Worm (Caenorhabditis elegans): ENCODE measurements around the gene glt-6.

Gene glt-6

DNA sequence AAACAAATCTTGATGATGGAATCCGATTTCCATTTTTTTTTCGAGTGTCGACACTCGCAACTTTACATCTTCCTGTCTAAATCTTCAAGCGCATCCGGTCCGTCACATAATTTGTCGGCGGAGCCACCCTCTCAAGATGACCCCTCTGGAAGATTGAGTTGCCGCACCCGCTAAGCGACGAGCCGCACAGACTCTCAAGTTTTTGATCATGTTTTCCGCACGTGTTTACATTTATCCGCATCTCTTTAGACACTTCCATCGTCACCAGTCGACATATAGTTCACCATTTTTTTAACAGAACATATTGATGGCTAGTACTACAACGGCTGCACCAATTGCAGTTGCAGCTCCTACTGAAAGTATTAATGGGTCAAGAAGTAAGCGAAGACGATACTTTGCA is 12.0 kb upstream of the glt-6 start, which contains the start of gene F55G1.1:
Gene F55G1.1, plus strand, starts transcription at position 301 of the 400 bp plus-strand sequence.
- TF ChIP-seq pqm-1 (tag; optimal IDR thresholded peaks at IDR 0.05): no peak
- TF ChIP-seq aly-2 (tag; optimal IDR thresholded peaks at IDR 0.05): no peak
- TF ChIP-seq nfya-1 (tag; optimal IDR thresholded peaks at IDR 0.05; ENCODE audit: insufficient read depth): no peak
- no peak for TF ChIP-seq fkh-2 (tag; optimal IDR thresholded peaks at IDR 0.05)
- no peak for TF ChIP-seq daf-12 (tag; optimal IDR thresholded peaks at IDR 0.05)
- TF ChIP-seq jun-1 (tag; optimal IDR thresholded peaks at IDR 0.05): no peak
- no peak for TF ChIP-seq nhr-28 (tag; optimal IDR thresholded peaks at IDR 0.05)
- TF ChIP-seq ceh-16 (tag; optimal IDR thresholded peaks at IDR 0.05): no peak
- TF ChIP-seq nhr-23 (tag; optimal IDR thresholded peaks at IDR 0.05): no peak
- TF ChIP-seq ama-1 (optimal IDR thresholded peaks at IDR 0.05): no peak
- TF ChIP-seq snpc-4 (tag; optimal IDR thresholded peaks at IDR 0.05): no peak
- no peak for TF ChIP-seq fkh-10 (GFP tag; optimal IDR thresholded peaks at IDR 0.05)
- TF ChIP-seq pha-4 (tag; optimal IDR thresholded peaks at IDR 0.05): no peak

DNA sequence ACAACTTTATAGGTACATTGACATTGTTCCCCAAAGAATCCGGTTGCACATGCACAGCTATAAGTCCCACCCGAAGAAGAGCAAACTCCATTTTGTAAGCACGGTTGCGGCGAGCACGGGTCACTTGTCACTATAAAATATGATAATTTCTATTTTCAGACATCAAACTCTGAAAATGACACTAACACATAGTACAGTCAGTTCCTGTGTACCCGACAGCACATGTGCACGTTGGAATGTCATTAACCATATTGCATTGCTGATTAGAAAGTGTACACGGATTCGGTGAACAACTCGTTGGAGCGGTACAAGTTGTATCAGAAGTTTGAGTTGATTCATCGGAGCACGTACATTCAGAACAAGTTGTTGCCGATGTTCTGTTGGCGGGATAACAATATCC is 6.2 kb upstream of the glt-6 start:
- TF ChIP-seq snpc-4 (tag; optimal IDR thresholded peaks at IDR 0.05): no peak
- peak; percentile 50 for TF ChIP-seq elt-2 (tag; optimal IDR thresholded peaks at IDR 0.05)
- TF ChIP-seq pqm-1 (tag; optimal IDR thresholded peaks at IDR 0.05): peak; percentile 52

DNA sequence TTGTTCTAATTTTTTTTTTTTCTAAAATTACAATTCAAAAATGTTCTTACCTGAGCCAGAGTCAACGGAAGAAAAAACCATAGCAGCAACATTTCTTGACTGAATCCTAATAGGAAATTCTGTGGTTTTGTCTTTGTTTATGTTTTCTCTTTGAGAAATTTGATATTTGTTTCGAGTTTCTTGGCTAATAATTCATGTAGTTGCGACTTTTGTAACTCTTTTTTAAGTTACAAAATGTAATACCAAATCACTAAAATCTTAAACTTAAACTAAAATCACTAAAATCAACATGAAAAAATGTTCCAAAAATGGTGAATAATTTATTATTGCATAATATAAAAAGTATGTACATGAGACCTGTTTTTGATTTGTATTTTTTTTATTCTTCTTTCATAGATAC is 5.7 kb upstream of the glt-6 start, which contains the start of gene egas-4:
Gene egas-4, minus strand, starts transcription at position 101 of the 400 bp plus-strand sequence.
- TF ChIP-seq snpc-4 (tag; optimal IDR thresholded peaks at IDR 0.05) (no peak), mml-1 (tag; optimal IDR thresholded peaks at IDR 0.05) (no peak), nhr-25 (tag; optimal IDR thresholded peaks at IDR 0.05) (no peak), mdl-1 (tag; optimal IDR thresholded peaks at IDR 0.05) (no peak), ceh-28 (tag; optimal IDR thresholded peaks at IDR 0.05) (no peak), jun-1 (tag; optimal IDR thresholded peaks at IDR 0.05) (no peak), hmg-11 (tag; optimal IDR thresholded peaks at IDR 0.05) (no peak), nhr-28 (tag; optimal IDR thresholded peaks at IDR 0.05) (no peak), fos-1 (tag; optimal IDR thresholded peaks at IDR 0.05) (no peak), tbx-2 (tag; optimal IDR thresholded peaks at IDR 0.05) (no peak), fkh-2 (tag; optimal IDR thresholded peaks at IDR 0.05) (no peak), egl-5 (tag; optimal IDR thresholded peaks at IDR 0.05) (no peak), skn-1 (tag; optimal IDR thresholded peaks at IDR 0.05) (no peak), ceh-9 (tag; optimal IDR thresholded peaks at IDR 0.05) (no peak), sea-2 (GFP tag; optimal IDR thresholded peaks at IDR 0.05) (no peak), nhr-11 (tag; optimal IDR thresholded peaks at IDR 0.05) (no peak), ceh-82 (tag; optimal IDR thresholded peaks at IDR 0.05) (no peak), daf-12 (tag; optimal IDR thresholded peaks at IDR 0.05) (no peak), aly-2 (tag; optimal IDR thresholded peaks at IDR 0.05) (no peak), ama-1 (optimal IDR thresholded peaks at IDR 0.05) (no peak)

- TF ChIP-seq fkh-10 (GFP tag; optimal IDR thresholded peaks at IDR 0.05) (no peak), mdl-1 (tag; optimal IDR thresholded peaks at IDR 0.05) (no peak), snpc-4 (tag; optimal IDR thresholded peaks at IDR 0.05) (peak; percentile 63), ceh-82 (tag; optimal IDR thresholded peaks at IDR 0.05) (no peak), sea-2 (GFP tag; optimal IDR thresholded peaks at IDR 0.05) (no peak), nhr-43 (tag; optimal IDR thresholded peaks at IDR 0.05; ENCODE audit: poor library complexity, severe bottlenecking) (no peak), skn-1 (tag; optimal IDR thresholded peaks at IDR 0.05) (no peak), mml-1 (tag; optimal IDR thresholded peaks at IDR 0.05) (no peak)
These were observed 4.1 kb upstream of the glt-6 start for ce11 chrIV:7499302-7499701.

DNA sequence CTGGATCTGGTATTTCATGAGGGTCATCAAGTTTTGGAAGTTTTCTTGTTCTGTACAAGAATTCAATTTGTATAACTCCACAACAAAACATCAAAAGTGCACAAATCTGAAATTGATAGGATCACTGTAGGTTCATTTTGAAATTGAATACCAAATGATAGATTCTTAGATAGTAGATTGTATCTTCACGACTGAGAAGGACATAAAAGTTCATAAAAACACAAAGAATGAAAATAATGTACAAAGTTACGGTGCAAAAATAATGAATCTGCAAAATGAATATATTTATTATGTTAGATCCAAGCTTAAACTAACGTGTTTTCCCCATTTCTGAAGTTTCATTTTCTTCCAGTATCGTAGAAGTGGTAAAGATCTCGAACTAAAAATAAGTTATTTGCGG is 2.5 kb upstream of the glt-6 start:
- TF ChIP-seq elt-1 (tag; optimal IDR thresholded peaks at IDR 0.05) (peak; percentile 64), elt-3 (tag; optimal IDR thresholded peaks at IDR 0.05) (no peak)

DNA sequence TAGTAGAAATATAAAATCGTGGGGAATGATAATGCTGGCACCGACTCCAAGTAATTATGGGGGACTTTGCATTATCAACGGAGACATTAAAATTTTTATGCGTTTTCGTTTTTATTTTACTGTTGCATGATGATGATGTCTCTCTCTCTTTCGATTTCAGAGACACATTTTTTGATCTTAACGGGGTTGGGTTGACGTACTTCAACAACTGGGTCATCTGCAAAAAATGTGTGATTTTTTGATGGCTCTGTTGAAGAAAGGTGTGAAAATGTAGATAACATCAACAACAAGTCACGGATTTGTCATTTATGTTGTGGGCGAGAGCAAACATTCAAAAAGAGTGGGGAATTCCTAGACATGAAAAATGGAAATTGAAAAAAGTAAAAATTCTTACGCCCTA is 2.1 kb upstream of the glt-6 start, which contains the start of gene F55G1.15:
Gene F55G1.15, minus strand, starts transcription at position 101 of the 400 bp plus-strand sequence.
- TF ChIP-seq elt-2 (tag; optimal IDR thresholded peaks at IDR 0.05): peak; percentile 46
- no peak for TF ChIP-seq elt-1 (tag; optimal IDR thresholded peaks at IDR 0.05)

Data from whole organism, L3 larva.